Fruit fly (Drosophila melanogaster) whole organism, embryonic: Measurements from ENCODE around the gene dpr10.

Experiments
- CG10959 ChIP-seq: fragments of 200-800 bp; sonication (Bioruptor generic); IDR thresholded peaks from 2 replicates; pipeline ENCODE4 v1.3.6; 2022; ENCODE audit warnings: missing biosample characterization, missing genetic modification characterization
- CG3065 ChIP-seq: fragments of 200-800 bp; sonication (Bioruptor generic); optimal IDR thresholded peaks from 2 replicates; lab custom pipeline; 2016; ENCODE audit warnings: missing biosample characterization, missing genetic modification characterization
- CG9876 ChIP-seq: fragments of 200-800 bp; sonication (Bioruptor generic); optimal IDR thresholded peaks from 2 replicates; lab custom pipeline; 2016; ENCODE audit warnings: missing biosample characterization, missing genetic modification characterization
- fd102C ChIP-seq: fragments of 200-800 bp; sonication (Bioruptor generic); optimal IDR thresholded peaks from 2 replicates; lab custom pipeline; 2018; ENCODE audit warnings: missing biosample characterization, mild to moderate bottlenecking, missing genetic modification characterization, moderate library complexity
- prd ChIP-seq, 3 experiments: fragments of >200 bp in 2 of 3; fragments of 200-800 bp in 1 of 3; sonication (Bioruptor generic) in 1 of 3; optimal IDR thresholded peaks in 2 of 3; IDR thresholded peaks in 1 of 3; 2 replicates in 2 of 3; 3 replicates in 1 of 3; pipeline versions ENCODE4 v1.3.6 to Lab custom; 2017 to 2022; ENCODE audit warnings: missing biosample characterization in 1 of 3, missing genetic modification characterization in 1 of 3
- zfh2 ChIP-seq: fragments of 200-800 bp; sonication (Bioruptor generic); optimal IDR thresholded peaks from 2 replicates; lab custom pipeline; 2016; ENCODE audit warnings: missing biosample characterization, missing genetic modification characterization

DNA sequence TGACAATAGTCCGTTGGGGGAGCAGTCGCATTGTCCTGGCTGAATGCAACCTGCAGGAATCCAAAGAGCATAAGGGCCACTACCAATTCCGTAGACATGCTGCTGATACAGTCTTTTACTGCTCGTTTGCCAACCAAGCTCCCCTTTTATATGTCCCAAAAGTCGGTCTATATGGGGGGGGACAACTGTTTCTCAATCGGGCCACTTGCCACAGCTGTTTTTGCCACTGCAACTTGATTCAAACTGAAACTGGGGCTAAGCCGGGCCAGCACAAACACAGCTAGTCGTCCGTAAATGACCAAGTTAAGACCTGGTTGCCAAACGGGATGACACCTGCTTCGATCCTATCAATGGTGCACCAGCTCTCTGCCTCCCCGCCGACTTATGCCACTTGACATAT, 19.0 kb downstream of the dpr10 start, which contains the start of gene CG6628:
- TF ChIP-seq prd (optimal IDR thresholded peaks at IDR 0.05; lab: Kevin White, UChicago) (no peak), prd (GFP tag; IDR thresholded peaks at IDR 0.05; lab: Robert Waterston, UW) (no peak), CG10959 (GFP tag; lab: Robert Waterston, UW) (no peak), CG9876 (no peak), zfh2 (GFP tag; lab: Kevin White, UChicago) (no peak), fd102C (no peak), CG3065 (GFP tag; lab: Kevin White, UChicago) (no peak)
